Fruit fly (Drosophila melanogaster) whole organism, embryonic: ENCODE results near the gene CG42554.

ENCODE experiments used
- Aef1 ChIP-seq: fragments of 200-800 bp; sonication (Bioruptor generic); IDR thresholded peaks from 3 replicates; pipeline ENCODE4 v1.3.6; 2022; ENCODE audit warnings: missing biosample characterization, missing genetic modification characterization
- BEAF-32 ChIP-seq: fragments of 200-800 bp; sonication (Bioruptor generic); optimal IDR thresholded peaks from 3 replicates; lab custom pipeline; 2017; ENCODE audit warnings: missing biosample characterization, missing genetic modification characterization, mild to moderate bottlenecking, moderate library complexity, missing genetic modification reagents
- Bgb ChIP-seq: fragments of 200-800 bp; sonication (Bioruptor generic); IDR thresholded peaks from 2 replicates; pipeline ENCODE4 v1.3.6; 2022; ENCODE audit warnings: missing biosample characterization, missing genetic modification characterization; ENCODE audit not compliant: partially characterized antibody
- Blimp-1 ChIP-seq: fragments of 200-800 bp; sonication (Bioruptor generic); optimal IDR thresholded peaks from 3 replicates; lab custom pipeline; 2018; ENCODE audit warnings: missing biosample characterization, missing genetic modification characterization, mild to moderate bottlenecking, moderate library complexity, missing genetic modification reagents
- CG10147 ChIP-seq: fragments of 200-800 bp; sonication (Bioruptor generic); optimal IDR thresholded peaks from 2 replicates; lab custom pipeline; 2019; ENCODE audit warnings: missing biosample characterization, mild to moderate bottlenecking, missing genetic modification characterization, moderate library complexity
- CG10321 ChIP-seq: fragments of 200-800 bp; sonication (Bioruptor generic); IDR thresholded peaks from 2 replicates; pipeline ENCODE4 v1.3.6; 2022; ENCODE audit warnings: missing biosample characterization, missing genetic modification characterization
- CG11695 ChIP-seq: fragments of 200-800 bp; sonication (Bioruptor generic); IDR thresholded peaks from 3 replicates; pipeline ENCODE4 v1.3.6; 2022; ENCODE audit warnings: missing biosample characterization, missing genetic modification characterization
- CG12104 ChIP-seq: fragments of 200-800 bp; sonication (Bioruptor generic); optimal IDR thresholded peaks from 3 replicates; lab custom pipeline; 2016; ENCODE audit warnings: missing biosample characterization, missing genetic modification characterization
- CG12236 ChIP-seq: fragments of 200-800 bp; sonication (Bioruptor generic); optimal IDR thresholded peaks from 2 replicates; lab custom pipeline; 2016; ENCODE audit warnings: missing biosample characterization, missing genetic modification characterization
- CG13287 ChIP-seq: fragments of 200-800 bp; sonication (Bioruptor generic); IDR thresholded peaks from 2 replicates; pipeline ENCODE4 v1.3.6; 2022; ENCODE audit warnings: missing biosample characterization, missing genetic modification characterization; ENCODE audit not compliant: partially characterized antibody
- CG15073 ChIP-seq: fragments of 200-800 bp; sonication (Bioruptor generic); optimal IDR thresholded peaks from 2 replicates; lab custom pipeline; 2016; ENCODE audit warnings: missing biosample characterization, missing genetic modification characterization
- CG16813 ChIP-seq: fragments of 200-800 bp; sonication (Bioruptor generic); IDR thresholded peaks from 3 replicates; pipeline ENCODE4 v1.3.6; 2022; ENCODE audit warnings: missing biosample characterization, missing genetic modification characterization; ENCODE audit not compliant: partially characterized antibody
- CG16863 ChIP-seq: fragments of 200-800 bp; sonication (Bioruptor generic); optimal IDR thresholded peaks from 3 replicates; lab custom pipeline; 2016; ENCODE audit warnings: missing biosample characterization, missing genetic modification characterization
- CG1832 ChIP-seq: fragments of 200-800 bp; sonication (Bioruptor generic); optimal IDR thresholded peaks from 2 replicates; lab custom pipeline; 2017; ENCODE audit warnings: missing biosample characterization, mild to moderate bottlenecking, missing genetic modification characterization, inconsistent platforms
- CG32772 ChIP-seq: fragments of 200-800 bp; sonication (Bioruptor generic); IDR thresholded peaks from 2 replicates; pipeline ENCODE4 v1.3.6; 2022; ENCODE audit warnings: missing biosample characterization, missing genetic modification characterization
- CG4424 ChIP-seq: fragments of 200-800 bp; sonication (Bioruptor generic); optimal IDR thresholded peaks from 3 replicates; lab custom pipeline; 2016; ENCODE audit warnings: missing biosample characterization, missing genetic modification characterization
- CG7928 ChIP-seq: fragments of 200-800 bp; sonication (Bioruptor generic); optimal IDR thresholded peaks from 2 replicates; lab custom pipeline; 2017; ENCODE audit warnings: missing biosample characterization, mild to moderate bottlenecking, missing genetic modification characterization
- CG8290 ChIP-seq, 3 experiments: fragments of 200-800 bp; sonication (Bioruptor generic); optimal IDR thresholded peaks; 2 replicates each; lab custom pipeline; 2016 to 2019; ENCODE audit warnings: missing biosample characterization in 3 of 3, missing genetic modification characterization in 3 of 3, mild to moderate bottlenecking in 2 of 3, moderate library complexity in 1 of 3
- CG8359 ChIP-seq: fragments of 200-800 bp; sonication (Bioruptor generic); optimal IDR thresholded peaks from 2 replicates; lab custom pipeline; 2017; ENCODE audit warnings: missing biosample characterization, mild to moderate bottlenecking, missing genetic modification characterization, borderline replicate concordance
- CG9437 ChIP-seq: fragments of 200-800 bp; sonication (Bioruptor generic); optimal IDR thresholded peaks from 2 replicates; lab custom pipeline; 2018; ENCODE audit warnings: missing biosample characterization, mild to moderate bottlenecking, missing genetic modification characterization
- CG9817 ChIP-seq: fragments of 200-800 bp; sonication (Bioruptor generic); optimal IDR thresholded peaks from 2 replicates; lab custom pipeline; 2018; ENCODE audit warnings: missing biosample characterization, mild to moderate bottlenecking, missing genetic modification characterization, moderate library complexity
- Ets97D ChIP-seq: fragments of 200-800 bp; sonication (Bioruptor generic); optimal IDR thresholded peaks from 3 replicates; lab custom pipeline; 2016; ENCODE audit warnings: missing biosample characterization, missing genetic modification characterization
- Fer2 ChIP-seq: fragments of 200-800 bp; sonication (Bioruptor generic); optimal IDR thresholded peaks from 2 replicates; lab custom pipeline; 2018; ENCODE audit warnings: missing biosample characterization, mild to moderate bottlenecking, missing genetic modification characterization, moderate library complexity
- GATAe ChIP-seq: fragments of 200-800 bp; sonication (Bioruptor generic); conservative IDR thresholded peaks from 2 replicates; pipeline ENCODE4 v1.3.6; 2022; ENCODE audit warnings: missing biosample characterization, missing genetic modification characterization
- Gsc ChIP-seq: fragments of 200-800 bp; sonication (Bioruptor generic); IDR thresholded peaks from 2 replicates; pipeline ENCODE4 v1.3.6; 2022; ENCODE audit warnings: missing biosample characterization, missing genetic modification characterization
- HLH4C ChIP-seq: fragments of 200-800 bp; sonication (Bioruptor generic); IDR thresholded peaks from 3 replicates; pipeline ENCODE4 v1.3.6; 2022; ENCODE audit warnings: missing biosample characterization, missing genetic modification characterization; ENCODE audit not compliant: partially characterized antibody
- HmgZ ChIP-seq: fragments of 200-800 bp; sonication (Bioruptor generic); optimal IDR thresholded peaks from 2 replicates; lab custom pipeline; 2018; ENCODE audit warnings: missing biosample characterization, mild to moderate bottlenecking, missing genetic modification characterization
- Mad ChIP-seq: fragments of 200-800 bp; sonication (Bioruptor generic); optimal IDR thresholded peaks from 2 replicates; lab custom pipeline; 2016; ENCODE audit warnings: missing biosample characterization, missing genetic modification characterization
- Mrtf ChIP-seq: fragments of 200-800 bp; sonication (Bioruptor generic); IDR thresholded peaks from 3 replicates; pipeline ENCODE4 v1.3.6; 2022; ENCODE audit warnings: missing biosample characterization, missing genetic modification characterization
- Sry-β ChIP-seq: fragments of 200-800 bp; sonication (Bioruptor generic); optimal IDR thresholded peaks from 2 replicates; lab custom pipeline; 2018; ENCODE audit warnings: missing biosample characterization, mild to moderate bottlenecking, missing genetic modification characterization, moderate library complexity
- Ssrp ChIP-seq: fragments of 200-800 bp; sonication (Bioruptor generic); optimal IDR thresholded peaks from 2 replicates; lab custom pipeline; 2018; ENCODE audit warnings: missing biosample characterization, mild to moderate bottlenecking, missing genetic modification characterization, moderate library complexity
- ash1 ChIP-seq: fragments of 200-800 bp; sonication (Bioruptor generic); optimal IDR thresholded peaks from 2 replicates; lab custom pipeline; 2018; ENCODE audit warnings: missing biosample characterization, mild to moderate bottlenecking, missing genetic modification characterization
- crp ChIP-seq, 2 experiments: fragments of 200-800 bp; sonication (Bioruptor generic); optimal IDR thresholded peaks; 2 replicates in 1 of 2; 3 replicates in 1 of 2; lab custom pipeline; 2017; ENCODE audit warnings: missing biosample characterization in 2 of 2, missing genetic modification characterization in 2 of 2, mild to moderate bottlenecking in 1 of 2, moderate library complexity in 1 of 2
- grn ChIP-seq: fragments of 200-800 bp; sonication (Bioruptor generic); optimal IDR thresholded peaks from 3 replicates; lab custom pipeline; 2017; ENCODE audit warnings: missing biosample characterization, missing genetic modification characterization
- her ChIP-seq: fragments of 200-800 bp; sonication (Bioruptor generic); optimal IDR thresholded peaks from 2 replicates; lab custom pipeline; 2016; ENCODE audit warnings: missing biosample characterization, missing genetic modification characterization
- hth ChIP-seq: fragments of >200 bp; optimal IDR thresholded peaks from 2 replicates; lab custom pipeline; 2017; ENCODE audit warnings: inconsistent platforms
- kah ChIP-seq: fragments of 200-800 bp; sonication (Bioruptor generic); optimal IDR thresholded peaks from 2 replicates; lab custom pipeline; 2018; ENCODE audit warnings: missing biosample characterization, mild to moderate bottlenecking, missing genetic modification characterization
- ken ChIP-seq: fragments of 200-800 bp; sonication (Bioruptor generic); IDR thresholded peaks from 3 replicates; pipeline ENCODE4 v1.3.6; 2022; ENCODE audit warnings: missing biosample characterization, missing genetic modification characterization
- lilli ChIP-seq: fragments of 200-800 bp; sonication (Bioruptor generic); optimal IDR thresholded peaks from 3 replicates; lab custom pipeline; 2016; ENCODE audit warnings: missing biosample characterization, missing genetic modification characterization
- odd ChIP-seq: fragments of 200-800 bp; sonication (Bioruptor generic); optimal IDR thresholded peaks from 2 replicates; lab custom pipeline; 2017; ENCODE audit warnings: missing biosample characterization, mild to moderate bottlenecking, missing genetic modification characterization
- pan ChIP-seq, 4 experiments: fragments of >200 bp in 3 of 4; fragments of 200-800 bp in 1 of 4; sonication (Bioruptor generic) in 1 of 4; optimal IDR thresholded peaks in 3 of 4; IDR thresholded peaks in 1 of 4; 2 replicates each; pipeline versions ENCODE4 v1.3.6 to Lab custom; 2017 to 2022; ENCODE audit warnings: missing biosample characterization in 2 of 4, missing genetic modification characterization in 2 of 4, mixed read lengths in 1 of 4
- sens-2 ChIP-seq: fragments of 200-800 bp; sonication (Bioruptor generic); IDR thresholded peaks from 2 replicates; pipeline ENCODE4 v1.3.6; 2022; ENCODE audit warnings: missing biosample characterization, missing genetic modification characterization
- shn ChIP-seq: fragments of 200-800 bp; sonication (Bioruptor generic); optimal IDR thresholded peaks from 3 replicates; lab custom pipeline; 2016; ENCODE audit warnings: missing biosample characterization, missing genetic modification characterization
- sna ChIP-seq: fragments of 200-800 bp; sonication (Bioruptor generic); IDR thresholded peaks from 2 replicates; pipeline ENCODE4 v1.3.6; 2022; ENCODE audit warnings: missing biosample characterization, missing genetic modification characterization; ENCODE audit not compliant: partially characterized antibody
- stwl ChIP-seq: fragments of 200-800 bp; sonication (Bioruptor generic); optimal IDR thresholded peaks from 3 replicates; lab custom pipeline; 2018; ENCODE audit warnings: missing biosample characterization, mild to moderate bottlenecking, missing genetic modification characterization, moderate library complexity
- tin ChIP-seq: fragments of 200-800 bp; sonication (Bioruptor generic); optimal IDR thresholded peaks from 3 replicates; lab custom pipeline; 2016; ENCODE audit warnings: missing biosample characterization, missing genetic modification characterization
- vnd ChIP-seq: fragments of 200-800 bp; sonication (Bioruptor generic); IDR thresholded peaks from 3 replicates; pipeline ENCODE4 v1.3.6; 2022; ENCODE audit warnings: missing biosample characterization, missing genetic modification characterization; ENCODE audit not compliant: partially characterized antibody

CG42554 gene

dm6 chr3L:837552-838187 lies 2.2 kb downstream of the CG42554 start, which contains the start of the genes CG13901 and CG13887 (continued):
- TF ChIP-seq odd (GFP tag; lab: Kevin White, UChicago) = no peak
- TF ChIP-seq CG32772 (GFP tag; lab: Robert Waterston, UW) = peak; percentile 83
- no peak for TF ChIP-seq sna (GFP tag; lab: Robert Waterston, UW)
- peak; percentile 97 for TF ChIP-seq lilli (GFP tag; lab: Kevin White, UChicago)
- no peak for TF ChIP-seq CG1832 (GFP tag; lab: Kevin White, UChicago)
- peak; percentile 59 for TF ChIP-seq CG15073 (GFP tag; lab: Kevin White, UChicago)
- TF ChIP-seq ash1 (GFP tag; lab: Kevin White, UChicago) = peak; percentile 33
- TF ChIP-seq stwl (tag; lab: Kevin White, UChicago) = peak; percentile 93
- TF ChIP-seq Fer2 = peak; percentile 87
- peak; percentile 89 for TF ChIP-seq CG16863 (GFP tag; lab: Kevin White, UChicago)
- peak in 1 of 2 experiments; percentile 70 for TF ChIP-seq crp (GFP tag; optimal IDR thresholded peaks at IDR 0.05; lab: Kevin White, UChicago)
- peak; percentile 59 for TF ChIP-seq BEAF-32 (GFP tag; lab: Kevin White, UChicago)
- peak; percentile 59 for TF ChIP-seq CG8359 (GFP tag; lab: Kevin White, UChicago)
- peak; percentile 68 for TF ChIP-seq CG7928 (GFP tag; lab: Kevin White, UChicago)
- peak; percentile 84 for TF ChIP-seq CG11695 (GFP tag; lab: Robert Waterston, UW)
- TF ChIP-seq Aef1 (GFP tag; lab: Robert Waterston, UW) = peak; percentile 86
- peak; percentile 76 for TF ChIP-seq CG13287 (GFP tag; lab: Robert Waterston, UW)
- peak; percentile 55; the same call in 1 of the 2 replicates for TF ChIP-seq sens-2 (GFP tag; lab: Robert Waterston, UW)
- TF ChIP-seq CG8290 (GFP tag; optimal IDR thresholded peaks at IDR 0.05; lab: Kevin White, UChicago) = peak; percentile 91
- TF ChIP-seq CG8290 (tag; optimal IDR thresholded peaks at IDR 0.05; lab: Kevin White, UChicago) = peak; percentile 67 to 84
- peak; percentile 88 for TF ChIP-seq Blimp-1 (GFP tag; lab: Kevin White, UChicago)
- peak; percentile 82 for TF ChIP-seq CG12104 (GFP tag; lab: Kevin White, UChicago)
- TF ChIP-seq Mrtf (GFP tag; lab: Robert Waterston, UW) = peak; percentile 84
- TF ChIP-seq tin (GFP tag; lab: Kevin White, UChicago) = peak; percentile 94
- no peak for TF ChIP-seq hth (lab: Kevin White, UChicago)
- TF ChIP-seq grn (GFP tag; lab: Kevin White, UChicago) = no peak
- peak; percentile 76 for TF ChIP-seq her
- peak; percentile 97 for TF ChIP-seq HmgZ (tag; lab: Kevin White, UChicago)
- peak; percentile 87 for TF ChIP-seq ken
- TF ChIP-seq CG12236 (GFP tag; lab: Kevin White, UChicago) = peak; percentile 75
- TF ChIP-seq HLH4C (GFP tag; lab: Robert Waterston, UW) = 0 out of 3 replicates have a peak, but pooled peaks have one; percentile 30
- peak; percentile 90 for TF ChIP-seq CG10147
- peak; percentile 86 for TF ChIP-seq Sry-β (GFP tag; lab: Kevin White, UChicago)
- no peak for TF ChIP-seq pan (optimal IDR thresholded peaks at IDR 0.05; lab: Kevin White, UChicago)
- peak in 1 of 2 experiments; percentile 89 for TF ChIP-seq pan (GFP tag; optimal IDR thresholded peaks at IDR 0.05 in 1 of 2, IDR thresholded peaks at IDR 0.05 in 1 of 2)
- 0 out of 3 replicates have a peak, but pooled peaks have one; percentile 32 for TF ChIP-seq CG16813 (GFP tag; lab: Robert Waterston, UW)
- TF ChIP-seq shn = peak; percentile 93
- peak; percentile 51 for TF ChIP-seq kah
- peak; percentile 85 for TF ChIP-seq Ets97D (GFP tag; lab: Kevin White, UChicago)
- TF ChIP-seq Gsc (GFP tag; lab: Robert Waterston, UW) = no peak; the same call in 1 of the 2 replicates
- TF ChIP-seq Mad = peak; percentile 77
- peak; percentile 91 for TF ChIP-seq CG9817 (tag; lab: Kevin White, UChicago)
- TF ChIP-seq CG10321 = peak; percentile 48; the same call in 1 of the 2 replicates
- peak; percentile 88 for TF ChIP-seq Ssrp (tag; lab: Kevin White, UChicago)
- peak; percentile 91 for TF ChIP-seq CG4424
- no peak for TF ChIP-seq Bgb (GFP tag; lab: Robert Waterston, UW)
- peak; percentile 76 for TF ChIP-seq CG9437 (GFP tag; lab: Kevin White, UChicago)
- no peak for TF ChIP-seq GATAe (GFP tag; lab: Robert Waterston, UW)
- TF ChIP-seq vnd (GFP tag; lab: Robert Waterston, UW) = 0 out of 3 replicates have a peak, but pooled peaks have one; percentile 32
